Fruit fly (Drosophila melanogaster) whole organism, embryonic: ENCODE data around the gene CG6656.

Source experiments
- CG10321 ChIP-seq: fragments of 200-800 bp; sonication (Bioruptor generic); IDR thresholded peaks from 2 replicates; pipeline ENCODE4 v1.3.6; 2022; ENCODE audit warnings: missing biosample characterization, missing genetic modification characterization
- CG2129 ChIP-seq: fragments of 200-800 bp; sonication (Bioruptor generic); IDR thresholded peaks from 2 replicates; pipeline ENCODE4 v1.3.6; 2022; ENCODE audit warnings: missing biosample characterization, missing genetic modification characterization; ENCODE audit not compliant: partially characterized antibody
- CG4820 ChIP-seq: fragments of 200-800 bp; sonication (Bioruptor generic); optimal IDR thresholded peaks from 3 replicates; lab custom pipeline; 2016; ENCODE audit warnings: missing biosample characterization, missing genetic modification characterization
- CG7556 ChIP-seq: fragments of 200-800 bp; sonication (Bioruptor generic); optimal IDR thresholded peaks from 2 replicates; lab custom pipeline; 2017; ENCODE audit warnings: missing biosample characterization, mild to moderate bottlenecking, missing genetic modification characterization
- CG9817 ChIP-seq: fragments of 200-800 bp; sonication (Bioruptor generic); optimal IDR thresholded peaks from 2 replicates; lab custom pipeline; 2018; ENCODE audit warnings: missing biosample characterization, mild to moderate bottlenecking, missing genetic modification characterization, moderate library complexity
- Hand ChIP-seq: fragments of 200-800 bp; sonication (Bioruptor generic); optimal IDR thresholded peaks from 2 replicates; lab custom pipeline; 2017; ENCODE audit warnings: mild to moderate bottlenecking, missing biosample characterization, missing genetic modification reagents, missing genetic modification characterization
- chm ChIP-seq: fragments of 200-800 bp; sonication (Bioruptor generic); IDR thresholded peaks from 2 replicates; pipeline ENCODE4 v1.3.6; 2022; ENCODE audit warnings: missing biosample characterization, missing genetic modification characterization
- grn ChIP-seq: fragments of 200-800 bp; sonication (Bioruptor generic); optimal IDR thresholded peaks from 3 replicates; lab custom pipeline; 2017; ENCODE audit warnings: missing biosample characterization, missing genetic modification characterization
- gro ChIP-seq: fragments of 200-800 bp; sonication (Bioruptor generic); optimal IDR thresholded peaks from 2 replicates; lab custom pipeline; 2016; ENCODE audit warnings: missing biosample characterization, missing genetic modification characterization
- luna ChIP-seq: fragments of 200-800 bp; sonication (Bioruptor generic); optimal IDR thresholded peaks from 2 replicates; lab custom pipeline; 2016; ENCODE audit warnings: missing biosample characterization, missing genetic modification characterization
- psq ChIP-seq: fragments of 200-800 bp; sonication (Bioruptor generic); optimal IDR thresholded peaks from 2 replicates; lab custom pipeline; 2017; ENCODE audit warnings: missing biosample characterization, missing genetic modification characterization
- unpg ChIP-seq: fragments of 200-800 bp; sonication (Bioruptor generic); optimal IDR thresholded peaks from 3 replicates; lab custom pipeline; 2018; ENCODE audit warnings: missing biosample characterization, mild to moderate bottlenecking, missing genetic modification characterization, moderate library complexity
- wek ChIP-seq: fragments of 200-800 bp; sonication (Bioruptor generic); optimal IDR thresholded peaks from 3 replicates; lab custom pipeline; 2018; ENCODE audit warnings: missing biosample characterization, mild to moderate bottlenecking, missing genetic modification characterization, moderate library complexity
- zfh2 ChIP-seq: fragments of 200-800 bp; sonication (Bioruptor generic); optimal IDR thresholded peaks from 2 replicates; lab custom pipeline; 2016; ENCODE audit warnings: missing biosample characterization, missing genetic modification characterization

DNA sequence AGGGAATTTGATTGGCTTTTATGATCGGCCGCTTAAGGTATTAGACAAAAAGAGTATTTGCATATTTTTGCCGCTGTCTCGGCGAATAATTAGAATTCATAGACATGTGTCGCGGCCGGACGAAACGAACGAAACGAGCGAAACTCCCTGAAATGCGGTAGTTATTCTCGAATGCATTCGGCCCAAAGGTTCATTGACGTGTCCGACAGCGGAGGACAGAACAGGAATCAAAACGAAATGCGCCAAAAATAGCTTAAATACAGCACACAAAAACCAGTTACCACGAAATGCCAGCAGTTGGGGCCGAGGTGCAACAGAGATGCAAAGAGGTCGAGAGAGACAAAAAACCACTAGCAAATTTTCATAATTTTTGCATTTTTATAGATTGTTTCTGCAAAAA lies 29.3 kb downstream of the CG6656 start:
- TF ChIP-seq chm (GFP tag; lab: Robert Waterston, UW) (no peak), CG4820 (GFP tag; lab: Kevin White, UChicago) (no peak), zfh2 (GFP tag; lab: Kevin White, UChicago) (no peak), Hand (GFP tag; lab: Kevin White, UChicago) (no peak), CG10321 (no peak), grn (GFP tag; lab: Kevin White, UChicago) (no peak), CG2129 (no peak), luna (GFP tag; lab: Kevin White, UChicago) (no peak), CG9817 (tag; lab: Kevin White, UChicago) (no peak), CG7556 (GFP tag; lab: Kevin White, UChicago) (no peak), gro (GFP tag; lab: Kevin White, UChicago) (no peak), unpg (no peak), psq (no peak), wek (GFP tag; lab: Kevin White, UChicago) (no peak)
